Worm (Caenorhabditis elegans) whole organism, L2 larva: ENCODE results near the gene sru-37.

Experiments
- ZK546.5 ChIP-seq: sonication (generic microtip); optimal IDR thresholded peaks from 2 replicates; lab custom pipeline; 2017; ENCODE audit warnings: missing biosample characterization, missing genetic modification characterization
- elt-1 ChIP-seq: fragments of 150-350 bp; optimal IDR thresholded peaks from 2 replicates; lab custom pipeline; 2014; ENCODE audit warnings: missing biosample characterization, missing genetic modification characterization
- fos-1 ChIP-seq: fragments of 150-350 bp; optimal IDR thresholded peaks from 2 replicates; lab custom pipeline; 2014; ENCODE audit warnings: missing biosample characterization, missing genetic modification characterization
- lin-11 ChIP-seq: fragments of 150-350 bp; sonication (generic microtip); optimal IDR thresholded peaks from 2 replicates; lab custom pipeline; 2014; ENCODE audit warnings: missing biosample characterization, missing genetic modification characterization, inconsistent platforms, mixed read lengths
- mab-5 ChIP-seq: fragments of 150-350 bp; optimal IDR thresholded peaks from 2 replicates; lab custom pipeline; 2014; ENCODE audit warnings: missing biosample characterization, missing genetic modification characterization
- mbf-1 ChIP-seq: sonication (generic microtip); optimal IDR thresholded peaks from 2 replicates; lab custom pipeline; 2017; ENCODE audit warnings: missing biosample characterization, missing genetic modification characterization
- nhr-11 ChIP-seq: fragments of 150-350 bp; optimal IDR thresholded peaks from 2 replicates; lab custom pipeline; 2014; ENCODE audit warnings: missing biosample characterization, missing genetic modification characterization
- sma-9 ChIP-seq, 2 experiments: fragments of 150-350 bp in 1 of 2; sonication (generic microtip) in 1 of 2; optimal IDR thresholded peaks; 2 replicates each; lab custom pipeline; 2014 to 2016; ENCODE audit warnings: missing genetic modification characterization in 2 of 2, mild to moderate bottlenecking in 1 of 2, missing biosample characterization in 1 of 2, missing compliant biosample characterization in 1 of 2, missing genetic modification reagents in 1 of 2, moderate library complexity in 1 of 2
- unc-62 ChIP-seq: fragments of 150-350 bp; optimal IDR thresholded peaks from 2 replicates; lab custom pipeline; 2014; ENCODE audit warnings: missing biosample characterization, missing genetic modification reagents, missing genetic modification characterization

DNA sequence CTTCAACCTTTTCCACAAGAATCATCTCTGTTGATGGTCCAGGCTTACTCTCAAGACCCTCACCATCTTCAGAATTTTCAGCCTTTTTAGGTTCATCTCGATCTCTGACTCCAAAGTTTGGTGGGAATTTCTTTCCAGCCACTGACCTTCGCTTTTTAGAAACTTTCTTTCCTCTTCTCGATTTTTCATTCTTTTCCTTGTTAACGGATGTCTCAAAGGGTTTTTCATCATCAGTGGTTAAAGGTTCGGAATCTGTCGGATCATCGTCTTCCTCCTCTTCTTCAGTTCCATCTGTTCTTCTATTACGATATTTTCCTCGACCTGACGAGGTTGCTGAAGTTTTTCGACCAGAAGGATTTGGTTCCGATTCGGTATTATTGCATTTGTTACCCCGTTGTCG is 43.3 kb downstream of the sru-37 start:
- TF ChIP-seq lin-11 (tag; lab: Kevin White, UChicago) (no peak), unc-62 (GFP tag; lab: Kevin White, UChicago) (no peak), mab-5 (tag; lab: Kevin White, UChicago) (no peak), ZK546.5 (no peak), sma-9 (GFP tag; optimal IDR thresholded peaks at IDR 0.05; lab: Kevin White, UChicago) (no peak), sma-9 (tag; optimal IDR thresholded peaks at IDR 0.05; lab: Kevin White, UChicago) (no peak), mbf-1 (no peak), nhr-11 (no peak), elt-1 (no peak), fos-1 (no peak)
